Worm (Caenorhabditis elegans) whole organism, L3 larva: Measurements from ENCODE around the gene tig-2.

Source experiments
- R02D3.7 ChIP-seq: fragments of 150-350 bp; optimal IDR thresholded peaks from 2 replicates; lab custom pipeline; 2014; ENCODE audit warnings: missing biosample characterization, missing genetic modification characterization
- aly-2 ChIP-seq: fragments of 150-350 bp; optimal IDR thresholded peaks from 2 replicates; lab custom pipeline; 2014; ENCODE audit warnings: missing biosample characterization, missing genetic modification characterization
- ama-1 ChIP-seq: fragments of 150-350 bp; optimal IDR thresholded peaks from 2 replicates; lab custom pipeline; 2018
- ceh-16 ChIP-seq: sonication (generic microtip); optimal IDR thresholded peaks from 2 replicates; lab custom pipeline; 2017; ENCODE audit warnings: missing biosample characterization, missing genetic modification characterization
- egl-27 ChIP-seq: sonication (generic microtip); optimal IDR thresholded peaks from 4 replicates; lab custom pipeline; 2017; ENCODE audit warnings: missing biosample characterization, missing genetic modification reagents, missing genetic modification characterization
- egl-5 ChIP-seq: fragments of 150-350 bp; optimal IDR thresholded peaks from 2 replicates; lab custom pipeline; 2017; ENCODE audit warnings: missing biosample characterization, missing genetic modification reagents, missing genetic modification characterization, inconsistent platforms
- elt-1 ChIP-seq: fragments of 150-350 bp; optimal IDR thresholded peaks from 2 replicates; lab custom pipeline; 2014; ENCODE audit warnings: missing biosample characterization, missing genetic modification characterization
- elt-2 ChIP-seq: sonication (generic microtip); optimal IDR thresholded peaks from 2 replicates; lab custom pipeline; 2016; ENCODE audit warnings: missing genetic modification reagents, mild to moderate bottlenecking, missing genetic modification characterization, missing compliant biosample characterization
- elt-3 ChIP-seq, 3 experiments: fragments of 150-350 bp in 1 of 3; sonication (generic microtip) in 2 of 3; optimal IDR thresholded peaks; 2 replicates in 2 of 3; 4 replicates in 1 of 3; lab custom pipeline; 2014 to 2017; ENCODE audit warnings: missing biosample characterization in 3 of 3, missing genetic modification characterization in 3 of 3
- eor-1 ChIP-seq, 2 experiments: fragments of 150-350 bp; optimal IDR thresholded peaks; 2 replicates each; lab custom pipeline; 2014 to 2018; ENCODE audit warnings: missing biosample characterization in 2 of 2, missing genetic modification characterization in 2 of 2
- fkh-10 ChIP-seq: sonication (generic microtip); optimal IDR thresholded peaks from 2 replicates; lab custom pipeline; 2017; ENCODE audit warnings: missing biosample characterization, missing genetic modification reagents, missing genetic modification characterization
- fkh-2 ChIP-seq: fragments of 150-350 bp; optimal IDR thresholded peaks from 2 replicates; lab custom pipeline; 2014; ENCODE audit warnings: missing biosample characterization, missing genetic modification reagents, missing genetic modification characterization
- lin-15B ChIP-seq: fragments of 150-350 bp; optimal IDR thresholded peaks from 2 replicates; lab custom pipeline; 2014; ENCODE audit warnings: missing biosample characterization, missing genetic modification characterization
- lin-39 ChIP-seq: fragments of 150-350 bp; optimal IDR thresholded peaks from 2 replicates; lab custom pipeline; 2018; ENCODE audit warnings: missing biosample characterization, missing genetic modification reagents, missing genetic modification characterization
- lsy-12 ChIP-seq: sonication (generic microtip); optimal IDR thresholded peaks from 2 replicates; lab custom pipeline; 2016; ENCODE audit warnings: mild to moderate bottlenecking, missing genetic modification characterization, missing compliant biosample characterization
- mdl-1 ChIP-seq: fragments of 150-350 bp; optimal IDR thresholded peaks from 2 replicates; lab custom pipeline; 2014; ENCODE audit warnings: missing biosample characterization, missing genetic modification characterization
- nhr-11 ChIP-seq: fragments of 150-350 bp; optimal IDR thresholded peaks from 2 replicates; lab custom pipeline; 2014; ENCODE audit warnings: missing biosample characterization, missing genetic modification characterization
- nhr-12 ChIP-seq: fragments of 150-350 bp; optimal IDR thresholded peaks from 2 replicates; lab custom pipeline; 2014; ENCODE audit warnings: missing biosample characterization, missing genetic modification characterization
- nhr-23 ChIP-seq: fragments of 150-350 bp; optimal IDR thresholded peaks from 2 replicates; lab custom pipeline; 2014; ENCODE audit warnings: missing biosample characterization, missing genetic modification reagents, missing genetic modification characterization
- nhr-237 ChIP-seq: fragments of 150-350 bp; optimal IDR thresholded peaks from 2 replicates; lab custom pipeline; 2014; ENCODE audit warnings: missing biosample characterization, missing genetic modification characterization
- nhr-25 ChIP-seq: sonication (generic microtip); optimal IDR thresholded peaks from 2 replicates; lab custom pipeline; 2017; ENCODE audit warnings: missing biosample characterization, missing genetic modification characterization
- nhr-43 ChIP-seq: sonication (generic microtip); optimal IDR thresholded peaks from 2 replicates; lab custom pipeline; 2016; ENCODE audit warnings: mild to moderate bottlenecking, missing genetic modification characterization, missing compliant biosample characterization; ENCODE audit not compliant: poor library complexity, severe bottlenecking
- nhr-76 ChIP-seq: fragments of 150-350 bp; sonication (generic microtip); optimal IDR thresholded peaks from 5 replicates; lab custom pipeline; 2014; ENCODE audit warnings: missing biosample characterization, missing genetic modification characterization
- nhr-77 ChIP-seq: fragments of 150-350 bp; optimal IDR thresholded peaks from 2 replicates; lab custom pipeline; 2014; ENCODE audit warnings: missing biosample characterization, missing genetic modification characterization
- pha-4 ChIP-seq: fragments of 150-350 bp; optimal IDR thresholded peaks from 2 replicates; lab custom pipeline; 2014; ENCODE audit warnings: missing biosample characterization, missing genetic modification reagents, missing genetic modification characterization
- pqm-1 ChIP-seq: fragments of 150-350 bp; optimal IDR thresholded peaks from 2 replicates; lab custom pipeline; 2017; ENCODE audit warnings: missing biosample characterization, missing genetic modification characterization, inconsistent platforms
- skn-1 ChIP-seq: fragments of 150-350 bp; optimal IDR thresholded peaks from 2 replicates; lab custom pipeline; 2014; ENCODE audit warnings: missing biosample characterization, missing genetic modification characterization
- unc-39 ChIP-seq: sonication (generic microtip); optimal IDR thresholded peaks from 4 replicates; lab custom pipeline; 2017; ENCODE audit warnings: missing biosample characterization, missing genetic modification characterization
- unc-62 ChIP-seq: fragments of 150-350 bp; sonication (generic microtip); optimal IDR thresholded peaks from 4 replicates; lab custom pipeline; 2014; ENCODE audit warnings: missing biosample characterization, missing genetic modification reagents, missing genetic modification characterization
- zag-1 ChIP-seq: fragments of 150-350 bp; optimal IDR thresholded peaks from 2 replicates; lab custom pipeline; 2014; ENCODE audit warnings: missing biosample characterization, missing genetic modification characterization
- ztf-11 ChIP-seq: fragments of 150-350 bp; optimal IDR thresholded peaks from 2 replicates; lab custom pipeline; 2014; ENCODE audit warnings: missing biosample characterization, missing genetic modification characterization
- ztf-4 ChIP-seq: fragments of 150-350 bp; optimal IDR thresholded peaks from 2 replicates; lab custom pipeline; 2014; ENCODE audit warnings: missing biosample characterization, missing genetic modification characterization

The tig-2 gene

ce11 chrV:4710464-4710863 lies 19.5 kb downstream of the tig-2 start, which contains the start of gene oac-24:
oac-24 (plus strand) TSS chrV:4710764.
- no peak for TF ChIP-seq ama-1
- no peak for TF ChIP-seq lin-39 (tag; lab: Kevin White, UChicago)
- TF ChIP-seq nhr-237 (tag; lab: Kevin White, UChicago): no peak
- no peak for TF ChIP-seq ceh-16 (tag; lab: Kevin White, UChicago)
- no peak for TF ChIP-seq elt-2
- no peak for TF ChIP-seq pha-4 (tag; lab: Kevin White, UChicago)
- no peak for TF ChIP-seq nhr-25 (tag; lab: Kevin White, UChicago)
- no peak for TF ChIP-seq fkh-10 (GFP tag; lab: Kevin White, UChicago)
- TF ChIP-seq egl-27 (tag; lab: Kevin White, UChicago): no peak

ce11 chrV:4707646-4708045 lies 22.3 kb downstream of the tig-2 start:
- TF ChIP-seq egl-27 (tag; lab: Kevin White, UChicago) (no peak), nhr-43 (no peak), zag-1 (no peak), fkh-10 (GFP tag; lab: Kevin White, UChicago) (no peak), nhr-77 (tag; lab: Kevin White, UChicago) (no peak), unc-62 (GFP tag; lab: Kevin White, UChicago) (no peak), lin-15B (no peak), pqm-1 (tag; lab: Kevin White, UChicago) (no peak), ztf-4 (no peak), R02D3.7 (tag; lab: Kevin White, UChicago) (no peak), skn-1 (tag; lab: Kevin White, UChicago) (no peak)

- no peak for TF ChIP-seq nhr-11 (tag; lab: Kevin White, UChicago)
- no peak for TF ChIP-seq elt-2
- TF ChIP-seq lin-15B: no peak
- no peak for TF ChIP-seq lin-39 (tag; lab: Kevin White, UChicago)
- TF ChIP-seq aly-2 (tag; lab: Kevin White, UChicago): no peak
- TF ChIP-seq mdl-1 (tag; lab: Kevin White, UChicago): no peak
- no peak for TF ChIP-seq nhr-77 (tag; lab: Kevin White, UChicago)
- TF ChIP-seq nhr-12 (tag; lab: Kevin White, UChicago): no peak
- TF ChIP-seq ceh-16 (tag; lab: Kevin White, UChicago): no peak
- TF ChIP-seq zag-1: no peak
- no peak for TF ChIP-seq egl-5
- no peak for TF ChIP-seq elt-1 (tag; lab: Kevin White, UChicago)
- no peak for TF ChIP-seq lsy-12 (tag; lab: Kevin White, UChicago)
- TF ChIP-seq unc-62 (GFP tag; lab: Kevin White, UChicago): no peak
- TF ChIP-seq egl-27 (tag; lab: Kevin White, UChicago): no peak
- TF ChIP-seq, all 47 proteins: peak for 0
Measured at ce11 chrV:4700189-4700588, 29.8 kb downstream of the tig-2 start, which contains the start of gene ZC266.1. ZC266.1 (minus strand) TSS chrV:4700289.

ce11 chrV:4698675-4699074 lies 31.3 kb downstream of the tig-2 start:
- TF ChIP-seq aly-2 (tag; lab: Kevin White, UChicago) (no peak), R02D3.7 (tag; lab: Kevin White, UChicago) (no peak), eor-1 (tag; optimal IDR thresholded peaks at IDR 0.05; lab: Kevin White, UChicago) (no peak), nhr-76 (tag; lab: Kevin White, UChicago) (no peak), ztf-11 (no peak), elt-1 (tag; lab: Kevin White, UChicago) (no peak), unc-39 (no peak), fkh-2 (tag; lab: Kevin White, UChicago) (no peak)

ce11 chrV:4694466-4695092 lies 35.4 kb downstream of the tig-2 start:
- no peak for TF ChIP-seq mdl-1 (tag; lab: Kevin White, UChicago)
- TF ChIP-seq elt-3 (tag; optimal IDR thresholded peaks at IDR 0.05; lab: Kevin White, UChicago): no peak
- no peak for TF ChIP-seq lin-15B
- TF ChIP-seq nhr-11 (tag; lab: Kevin White, UChicago): peak; percentile 68
- no peak for TF ChIP-seq nhr-23 (tag; lab: Kevin White, UChicago)
- peak; percentile 80 for TF ChIP-seq elt-1 (tag; lab: Kevin White, UChicago)
- TF ChIP-seq elt-2: no peak
- TF ChIP-seq lin-39 (tag; lab: Kevin White, UChicago): peak; percentile 41
